Worm (Caenorhabditis elegans): ENCODE results near the gene F17C11.4.
A peak's percentile ranks its signal among the peaks of the same experiment; 100 is the strongest.

The F17C11.4 gene

ce11 chrV:11000650-11001049, 49.0 kb downstream of the F17C11.4 start, which contains the start of gene isy-1 (continued):
- TF ChIP-seq nhr-90 (tag; optimal IDR thresholded peaks at IDR 0.05; ENCODE audit: poor library complexity) (peak; percentile 53), ces-1 (GFP tag; optimal IDR thresholded peaks at IDR 0.05) (no peak), C16A3.4 (tag; optimal IDR thresholded peaks at IDR 0.05) (peak; percentile 87), F16B12.6 (tag; optimal IDR thresholded peaks at IDR 0.05) (peak; percentile 30), nhr-19 (GFP tag; conservative IDR thresholded peaks at IDR 0.05) (peak; percentile 73), sptf-1 (tag; optimal IDR thresholded peaks at IDR 0.05) (no peak), hpl-2 (GFP tag; optimal IDR thresholded peaks at IDR 0.05) (no peak), zag-1 (tag; optimal IDR thresholded peaks at IDR 0.05) (no peak), swsn-7 (tag; optimal IDR thresholded peaks at IDR 0.05) (peak; percentile 66), vab-15 (tag; optimal IDR thresholded peaks at IDR 0.05) (no peak), lin-39 (tag; optimal IDR thresholded peaks at IDR 0.05) (no peak), fos-1 (tag; optimal IDR thresholded peaks at IDR 0.05) (peak; percentile 51), tbx-2 (tag; optimal IDR thresholded peaks at IDR 0.05) (no peak), elt-2 (tag; optimal IDR thresholded peaks at IDR 0.05) (no peak), ets-5 (GFP tag; IDR thresholded peaks at IDR 0.05) (no peak), unc-30 (tag; optimal IDR thresholded peaks at IDR 0.05) (no peak), sox-4 (tag; optimal IDR thresholded peaks at IDR 0.05) (peak; percentile 42), ceh-90 (tag; optimal IDR thresholded peaks at IDR 0.05) (no peak), fkh-8 (tag; optimal IDR thresholded peaks at IDR 0.05) (peak; percentile 61), elt-3 (tag; optimal IDR thresholded peaks at IDR 0.05) (peak in 2 of 6 experiments; percentile 31 to 59), C34B4.2 (tag; optimal IDR thresholded peaks at IDR 0.05) (no peak), xbp-1 (tag; optimal IDR thresholded peaks at IDR 0.05) (peak; percentile 70), egl-13 (tag; optimal IDR thresholded peaks at IDR 0.05) (peak; percentile 25), nhr-85 (tag) (peak; percentile 65), Y116A8C.19 (tag; optimal IDR thresholded peaks at IDR 0.05; ENCODE audit: borderline replicate concordance) (no peak), nhr-71 (tag; optimal IDR thresholded peaks at IDR 0.05) (peak; percentile 81), nhr-12 (tag; optimal IDR thresholded peaks at IDR 0.05) (no peak), sup-37 (GFP tag; optimal IDR thresholded peaks at IDR 0.05) (no peak), pag-3 (tag; optimal IDR thresholded peaks at IDR 0.05; ENCODE audit: borderline replicate concordance, insufficient read depth) (no peak), dsc-1 (tag; optimal IDR thresholded peaks at IDR 0.05) (peak; percentile 60), mab-9 (GFP tag; IDR thresholded peaks at IDR 0.05) (no peak)

- no peak for TF ChIP-seq ceh-90 (tag; optimal IDR thresholded peaks at IDR 0.05)
- TF ChIP-seq mdl-1 (tag; optimal IDR thresholded peaks at IDR 0.05): no peak
These were observed 50.8 kb downstream of the F17C11.4 start, which contains the start of gene F53B7.4 for ce11 chrV:11002434-11002833. TSS of gene F53B7.4 (minus strand) at chrV:11002534.
